Worm (Caenorhabditis elegans) whole organism, mixed stage, embryonic: ENCODE measurements around the gene zgpa-1.
A peak's percentile ranks its signal among the peaks of the same experiment; 100 is the strongest.

Experiments
- blmp-1 ChIP-seq: fragments of 150-350 bp; optimal IDR thresholded peaks from 2 replicates; lab custom pipeline; 2014; ENCODE audit warnings: missing biosample characterization, missing genetic modification characterization
- elt-1 ChIP-seq: sonication (generic microtip); optimal IDR thresholded peaks from 2 replicates; lab custom pipeline; 2017; ENCODE audit warnings: missing genetic modification characterization, mild to moderate bottlenecking, missing compliant biosample characterization, antibody characterized with exemption, moderate library complexity, borderline replicate concordance; ENCODE audit not compliant: insufficient read depth
- lin-13 ChIP-seq: fragments of 150-350 bp; optimal IDR thresholded peaks from 2 replicates; lab custom pipeline; 2014; ENCODE audit warnings: missing biosample characterization, missing genetic modification characterization
- mls-2 ChIP-seq: sonication (generic microtip); optimal IDR thresholded peaks from 2 replicates; lab custom pipeline; 2016; ENCODE audit warnings: mild to moderate bottlenecking, missing genetic modification characterization, moderate library complexity, missing compliant biosample characterization
- nhr-237 ChIP-seq: fragments of 150-350 bp; optimal IDR thresholded peaks from 2 replicates; lab custom pipeline; 2014; ENCODE audit warnings: missing biosample characterization, missing genetic modification characterization
- nhr-76 ChIP-seq: sonication (generic microtip); optimal IDR thresholded peaks from 2 replicates; lab custom pipeline; 2017; ENCODE audit warnings: missing biosample characterization, missing genetic modification characterization
- pha-4 ChIP-seq: fragments of 150-350 bp; optimal IDR thresholded peaks from 2 replicates; lab custom pipeline; 2018; ENCODE audit warnings: missing biosample characterization, missing genetic modification reagents, missing genetic modification characterization
- snpc-4 ChIP-seq: fragments of 150-350 bp; optimal IDR thresholded peaks from 2 replicates; lab custom pipeline; 2014; ENCODE audit warnings: missing biosample characterization, missing genetic modification characterization
- sptf-1 ChIP-seq: sonication (generic microtip); optimal IDR thresholded peaks from 2 replicates; lab custom pipeline; 2017; ENCODE audit warnings: mild to moderate bottlenecking, missing genetic modification characterization, moderate library complexity, missing compliant biosample characterization
- unc-62 ChIP-seq: fragments of 150-350 bp; optimal IDR thresholded peaks from 2 replicates; lab custom pipeline; 2014; ENCODE audit warnings: missing biosample characterization, missing genetic modification reagents, missing genetic modification characterization
- ztf-11 ChIP-seq: fragments of 150-350 bp; optimal IDR thresholded peaks from 2 replicates; lab custom pipeline; 2014; ENCODE audit warnings: missing biosample characterization, missing genetic modification characterization

ce11 chrIV:7817852-7818251 lies 5.2 kb upstream of the zgpa-1 start, which contains the start of gene ric-3:
- TF ChIP-seq snpc-4 (tag; lab: Kevin White, UChicago) (no peak), nhr-237 (tag; lab: Kevin White, UChicago) (no peak), mls-2 (tag; lab: Kevin White, UChicago) (no peak), pha-4 (tag; lab: Kevin White, UChicago) (no peak), lin-13 (tag; lab: Kevin White, UChicago) (no peak), sptf-1 (tag; lab: Kevin White, UChicago) (no peak), nhr-76 (tag; lab: Kevin White, UChicago) (no peak), elt-1 (no peak), unc-62 (GFP tag; lab: Kevin White, UChicago) (peak; percentile 60), blmp-1 (tag; lab: Kevin White, UChicago) (no peak), ztf-11 (tag; lab: Kevin White, UChicago) (no peak)
